Fruit fly (Drosophila melanogaster) whole organism, adult: ENCODE data around the gene Drsl4.

ENCODE experiments used
- CG11617 ChIP-seq: fragments of 200-800 bp; sonication (Bioruptor generic); optimal IDR thresholded peaks from 2 replicates; lab custom pipeline; 2017; ENCODE audit warnings: mild to moderate bottlenecking, missing biosample characterization, missing genetic modification reagents, missing genetic modification characterization
- CG33017 ChIP-seq: fragments of 200-800 bp; sonication (Bioruptor generic); optimal IDR thresholded peaks from 2 replicates; lab custom pipeline; 2018; ENCODE audit warnings: missing biosample characterization, mild to moderate bottlenecking, missing genetic modification characterization, moderate library complexity
- CG5204 ChIP-seq: fragments of 200-800 bp; sonication (Bioruptor generic); optimal IDR thresholded peaks from 2 replicates; lab custom pipeline; 2016; ENCODE audit warnings: missing biosample characterization, missing genetic modification characterization
- Mnt ChIP-seq: fragments of 200-800 bp; sonication (Bioruptor generic); optimal IDR thresholded peaks from 2 replicates; lab custom pipeline; 2016; ENCODE audit warnings: missing biosample characterization, mild to moderate bottlenecking, missing genetic modification characterization
- kay ChIP-seq: fragments of 200-800 bp; sonication (Bioruptor generic); peaks from one replicate; lab custom pipeline; 2016; ENCODE audit warnings: missing biosample characterization, missing genetic modification characterization, borderline replicate concordance
- pad ChIP-seq: fragments of 200-800 bp; sonication (Bioruptor generic); optimal IDR thresholded peaks from 3 replicates; lab custom pipeline; 2017; ENCODE audit warnings: missing biosample characterization, missing genetic modification characterization, mild to moderate bottlenecking, moderate library complexity, missing genetic modification reagents
- tj ChIP-seq: fragments of 200-800 bp; sonication (Bioruptor generic); optimal IDR thresholded peaks from 3 replicates; lab custom pipeline; 2017; ENCODE audit warnings: missing biosample characterization, mild to moderate bottlenecking, missing genetic modification characterization, moderate library complexity

DNA sequence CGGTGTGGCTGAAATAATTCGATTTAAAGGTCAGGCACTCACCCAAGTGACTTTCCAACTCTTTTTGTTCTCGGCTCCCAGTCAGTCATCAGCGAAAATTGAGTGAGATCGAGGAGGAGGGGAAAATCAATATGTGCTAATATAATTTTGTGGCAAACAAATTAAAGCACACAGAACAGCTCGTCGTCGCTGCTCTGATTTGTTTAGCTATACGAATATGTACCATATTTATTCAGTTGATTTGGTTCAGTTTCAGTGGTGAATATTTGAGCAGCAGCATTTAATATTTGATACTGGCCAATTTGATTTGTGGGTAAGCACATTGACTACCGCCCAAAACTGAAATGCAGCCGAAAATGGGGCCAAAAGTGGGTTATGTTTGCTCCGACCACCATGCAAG lies 10.0 kb upstream of the Drsl4 start:
- TF ChIP-seq pad = no peak
- no peak for TF ChIP-seq kay
- no peak for TF ChIP-seq CG11617
- TF ChIP-seq Mnt (GFP tag; lab: Kevin White, UChicago) = no peak
- no peak for TF ChIP-seq tj (GFP tag; lab: Kevin White, UChicago)
- no peak for TF ChIP-seq CG5204 (GFP tag; lab: Kevin White, UChicago)
- TF ChIP-seq CG33017 (tag; lab: Kevin White, UChicago) = no peak
